Worm (Caenorhabditis elegans) whole organism, late embryonic: ENCODE measurements around the gene R05H5.4.

Source experiments
- C08G9.2 ChIP-seq: sonication (generic microtip); optimal IDR thresholded peaks from 2 replicates; lab custom pipeline; 2016; ENCODE audit warnings: mild to moderate bottlenecking, missing genetic modification characterization, moderate library complexity, missing compliant biosample characterization
- C38D4.7 ChIP-seq: fragments of 200-800 bp; sonication (Bioruptor generic); optimal IDR thresholded peaks from 2 replicates; lab custom pipeline; 2018; ENCODE audit warnings: mild to moderate bottlenecking, missing genetic modification characterization, moderate library complexity, missing compliant biosample characterization
- K02D7.2 ChIP-seq: sonication (generic microtip); optimal IDR thresholded peaks from 2 replicates; lab custom pipeline; 2017; ENCODE audit warnings: mild to moderate bottlenecking, missing genetic modification characterization, missing compliant biosample characterization
- Y22D7AL.16 ChIP-seq: sonication (generic microtip); optimal IDR thresholded peaks from 2 replicates; lab custom pipeline; 2016; ENCODE audit warnings: missing genetic modification characterization, missing compliant biosample characterization
- ceh-14 ChIP-seq: sonication (generic microtip); optimal IDR thresholded peaks from 2 replicates; lab custom pipeline; 2016; ENCODE audit warnings: missing genotype, missing genetic modification characterization, missing compliant biosample characterization
- ceh-18 ChIP-seq: sonication (generic microtip); optimal IDR thresholded peaks from 2 replicates; lab custom pipeline; 2016; ENCODE audit warnings: missing genetic modification characterization, missing compliant biosample characterization
- ceh-19 ChIP-seq: fragments of 200-800 bp; sonication (Bioruptor generic); optimal IDR thresholded peaks from 2 replicates; lab custom pipeline; 2018; ENCODE audit warnings: mild to moderate bottlenecking, missing genetic modification characterization, missing compliant biosample characterization
- ceh-2 ChIP-seq: sonication (generic microtip); optimal IDR thresholded peaks from 2 replicates; lab custom pipeline; 2016; ENCODE audit warnings: missing genotype, missing genetic modification characterization, missing compliant biosample characterization
- ceh-22 ChIP-seq: sonication (generic microtip); optimal IDR thresholded peaks from 2 replicates; lab custom pipeline; 2017; ENCODE audit warnings: missing biosample characterization, missing genetic modification characterization
- ceh-31 ChIP-seq: sonication (generic microtip); optimal IDR thresholded peaks from 2 replicates; lab custom pipeline; 2016; ENCODE audit warnings: missing genetic modification characterization, missing compliant biosample characterization
- ceh-34 ChIP-seq: sonication (generic microtip); optimal IDR thresholded peaks from 2 replicates; lab custom pipeline; 2016; ENCODE audit warnings: mild to moderate bottlenecking, missing genetic modification characterization, missing compliant biosample characterization
- ceh-45 ChIP-seq: fragments of 200-800 bp; sonication (Bioruptor generic); IDR thresholded peaks from 2 replicates; pipeline ENCODE4 v1.3.6; 2022; ENCODE audit warnings: missing genetic modification reagents, missing genetic modification characterization, missing compliant biosample characterization
- ceh-6 ChIP-seq: fragments of 200-800 bp; sonication (Bioruptor generic); optimal IDR thresholded peaks from 2 replicates; lab custom pipeline; 2018; ENCODE audit warnings: mild to moderate bottlenecking, missing genetic modification characterization, missing compliant biosample characterization
- dmd-4 ChIP-seq: sonication (generic microtip); optimal IDR thresholded peaks from 2 replicates; lab custom pipeline; 2016; ENCODE audit warnings: borderline replicate concordance, missing genetic modification characterization, missing compliant biosample characterization
- dve-1 ChIP-seq: sonication (generic microtip); optimal IDR thresholded peaks from 2 replicates; lab custom pipeline; 2017; ENCODE audit warnings: antibody characterized with exemption, mild to moderate bottlenecking, missing genetic modification characterization, missing compliant biosample characterization
- elt-2 ChIP-seq: sonication (generic microtip); optimal IDR thresholded peaks from 2 replicates; lab custom pipeline; 2016; ENCODE audit warnings: missing genetic modification reagents, missing genetic modification characterization, missing compliant biosample characterization
- ets-4 ChIP-seq: sonication (generic microtip); optimal IDR thresholded peaks from 2 replicates; lab custom pipeline; 2016; ENCODE audit warnings: missing genetic modification characterization, missing compliant biosample characterization
- fax-1 ChIP-seq: sonication (generic microtip); optimal IDR thresholded peaks from 2 replicates; lab custom pipeline; 2016; ENCODE audit warnings: missing genotype, missing genetic modification characterization, missing compliant biosample characterization
- fkh-10 ChIP-seq: fragments of 150-350 bp; optimal IDR thresholded peaks from 2 replicates; lab custom pipeline; 2014; ENCODE audit warnings: missing biosample characterization, missing genetic modification reagents, missing genetic modification characterization
- fkh-6 ChIP-seq: sonication (generic microtip); optimal IDR thresholded peaks from 2 replicates; lab custom pipeline; 2016; ENCODE audit warnings: missing genetic modification characterization, missing compliant biosample characterization
- gmeb-2 ChIP-seq: sonication (generic microtip); optimal IDR thresholded peaks from 2 replicates; lab custom pipeline; 2016; ENCODE audit warnings: missing genetic modification characterization, inconsistent platforms, missing compliant biosample characterization
- hlh-13 ChIP-seq: fragments of 200-800 bp; sonication (Bioruptor generic); optimal IDR thresholded peaks from 2 replicates; lab custom pipeline; 2018; ENCODE audit warnings: mild to moderate bottlenecking, missing genetic modification characterization, missing compliant biosample characterization
- hlh-15 ChIP-seq: sonication (generic microtip); optimal IDR thresholded peaks from 2 replicates; lab custom pipeline; 2016; ENCODE audit warnings: missing genetic modification characterization, missing compliant biosample characterization
- hlh-30 ChIP-seq: sonication (generic microtip); optimal IDR thresholded peaks from 2 replicates; lab custom pipeline; 2017; ENCODE audit warnings: antibody characterized with exemption, missing genetic modification characterization, missing compliant biosample characterization; ENCODE audit not compliant: insufficient read depth
- hlh-6 ChIP-seq: sonication (generic microtip); optimal IDR thresholded peaks from 2 replicates; lab custom pipeline; 2016; ENCODE audit warnings: missing genotype, missing genetic modification characterization, missing compliant biosample characterization
- hlh-8 ChIP-seq: sonication (generic microtip); optimal IDR thresholded peaks from 2 replicates; lab custom pipeline; 2016; ENCODE audit warnings: missing genotype, missing genetic modification characterization, missing compliant biosample characterization
- lim-6 ChIP-seq: sonication (generic microtip); optimal IDR thresholded peaks from 2 replicates; lab custom pipeline; 2016; ENCODE audit warnings: missing genetic modification characterization, missing compliant biosample characterization
- lin-11 ChIP-seq: fragments of 200-800 bp; sonication (Bioruptor generic); optimal IDR thresholded peaks from 2 replicates; lab custom pipeline; 2018; ENCODE audit warnings: mild to moderate bottlenecking, missing genetic modification characterization, missing compliant biosample characterization
- madf-2 ChIP-seq: sonication (generic microtip); optimal IDR thresholded peaks from 2 replicates; lab custom pipeline; 2017; ENCODE audit warnings: missing genetic modification characterization, missing compliant biosample characterization
- nfya-1 ChIP-seq: sonication (generic microtip); optimal IDR thresholded peaks from 2 replicates; lab custom pipeline; 2017; ENCODE audit warnings: missing genetic modification characterization, mild to moderate bottlenecking, missing compliant biosample characterization, antibody characterized with exemption, moderate library complexity
- nhr-232 ChIP-seq: sonication (generic microtip); optimal IDR thresholded peaks from 2 replicates; lab custom pipeline; 2016; ENCODE audit warnings: missing genetic modification characterization, missing compliant biosample characterization
- pag-3 ChIP-seq: sonication (generic microtip); optimal IDR thresholded peaks from 2 replicates; lab custom pipeline; 2016; ENCODE audit warnings: missing compliant biosample characterization, missing genetic modification characterization, borderline replicate concordance
- pat-9 ChIP-seq: fragments of 200-800 bp; sonication (Bioruptor generic); optimal IDR thresholded peaks from 2 replicates; lab custom pipeline; 2018; ENCODE audit warnings: mild to moderate bottlenecking, missing genetic modification characterization, moderate library complexity, missing compliant biosample characterization
- pax-1 ChIP-seq: fragments of 150-350 bp; optimal IDR thresholded peaks from 2 replicates; lab custom pipeline; 2014; ENCODE audit warnings: missing biosample characterization, missing genetic modification characterization
- pha-2 ChIP-seq: sonication (generic microtip); optimal IDR thresholded peaks from 2 replicates; lab custom pipeline; 2017; ENCODE audit warnings: mild to moderate bottlenecking, missing genetic modification characterization, missing compliant biosample characterization
- pha-4 ChIP-seq: fragments of 150-350 bp; optimal IDR thresholded peaks from 2 replicates; lab custom pipeline; 2018; ENCODE audit warnings: missing biosample characterization, missing genetic modification reagents, missing genetic modification characterization
- pros-1 ChIP-seq: fragments of 150-350 bp; optimal IDR thresholded peaks from 2 replicates; lab custom pipeline; 2014; ENCODE audit warnings: missing biosample characterization, missing genetic modification reagents, missing genetic modification characterization
- ref-2 ChIP-seq: sonication (generic microtip); optimal IDR thresholded peaks from 2 replicates; lab custom pipeline; 2016; ENCODE audit warnings: missing genetic modification characterization, missing compliant biosample characterization
- rnt-1 ChIP-seq: sonication (generic microtip); optimal IDR thresholded peaks from 2 replicates; lab custom pipeline; 2016; ENCODE audit warnings: missing genetic modification characterization, missing compliant biosample characterization
- sox-2 ChIP-seq: fragments of 200-800 bp; sonication (Bioruptor generic); IDR thresholded peaks from 2 replicates; pipeline ENCODE4 v1.3.6; 2022; ENCODE audit warnings: missing genetic modification reagents, missing genetic modification characterization, missing compliant biosample characterization
- syd-9 ChIP-seq: sonication (generic microtip); optimal IDR thresholded peaks from 2 replicates; lab custom pipeline; 2016; ENCODE audit warnings: mild to moderate bottlenecking, missing genetic modification characterization, moderate library complexity, missing compliant biosample characterization
- tbx-2 ChIP-seq: sonication (generic microtip); optimal IDR thresholded peaks from 2 replicates; lab custom pipeline; 2016; ENCODE audit warnings: missing genetic modification characterization, missing compliant biosample characterization
- tbx-7 ChIP-seq: sonication (generic microtip); optimal IDR thresholded peaks from 2 replicates; lab custom pipeline; 2016; ENCODE audit warnings: missing genotype, missing genetic modification characterization, missing compliant biosample characterization
- unc-42 ChIP-seq: sonication (generic microtip); optimal IDR thresholded peaks from 2 replicates; lab custom pipeline; 2016; ENCODE audit warnings: missing genotype, missing genetic modification characterization, missing compliant biosample characterization
- unc-55 ChIP-seq: sonication (generic microtip); optimal IDR thresholded peaks from 2 replicates; lab custom pipeline; 2017; ENCODE audit warnings: missing biosample characterization, missing genetic modification reagents, missing genetic modification characterization
- unc-86 ChIP-seq: sonication (generic microtip); optimal IDR thresholded peaks from 2 replicates; lab custom pipeline; 2016; ENCODE audit warnings: missing genetic modification characterization, missing compliant biosample characterization
- zip-5 ChIP-seq: sonication (generic microtip); optimal IDR thresholded peaks from 2 replicates; lab custom pipeline; 2016; ENCODE audit warnings: missing genetic modification characterization, missing compliant biosample characterization
- ztf-16 ChIP-seq: sonication (generic microtip); optimal IDR thresholded peaks from 2 replicates; lab custom pipeline; 2017; ENCODE audit warnings: missing genetic modification characterization, missing compliant biosample characterization

The R05H5.4 gene

ce11 chrII:10203765-10204164 is 4.0 kb upstream of the R05H5.4 start:
- peak; percentile 12 for TF ChIP-seq dve-1
- TF ChIP-seq hlh-15 (tag; lab: Kevin White, UChicago) = no peak
- TF ChIP-seq, all 69 proteins: peak for 1

- TF ChIP-seq K02D7.2 (tag; lab: Kevin White, UChicago) = no peak
- no peak for TF ChIP-seq hlh-6 (tag; lab: Kevin White, UChicago)
- TF ChIP-seq unc-55 (GFP tag; lab: Kevin White, UChicago) = peak; percentile 11
Observed at ce11 chrII:10203067-10203466, 3.3 kb upstream of the R05H5.4 start.

DNA sequence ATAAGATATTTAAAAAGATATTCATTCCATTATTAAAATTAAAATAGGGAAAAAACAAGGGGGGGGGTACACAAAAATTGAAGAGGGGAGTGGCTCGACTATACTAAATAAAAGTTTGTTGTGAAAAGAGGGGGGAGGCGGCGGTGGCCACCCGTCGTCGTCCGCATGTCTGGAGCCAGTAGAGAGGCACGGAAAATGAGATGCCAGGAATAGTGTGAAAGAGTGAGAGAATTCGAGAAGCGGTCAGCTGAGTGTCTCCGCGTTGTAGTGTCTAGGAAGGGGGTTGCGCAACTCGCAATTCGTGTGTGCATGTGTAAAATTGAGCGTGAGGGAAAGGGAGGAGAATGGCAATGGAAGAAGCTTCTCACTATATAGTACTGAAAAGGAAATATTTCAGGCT is 2.5 kb upstream of the R05H5.4 start:
- TF ChIP-seq hlh-6 (tag; lab: Kevin White, UChicago) (no peak), Y22D7AL.16 (no peak), ceh-18 (tag; lab: Kevin White, UChicago) (peak; percentile 31), hlh-13 (GFP tag; lab: Kevin White, UChicago) (peak; percentile 4), hlh-30 (tag; lab: Kevin White, UChicago) (peak; percentile 81), ceh-6 (GFP tag; lab: Kevin White, UChicago) (no peak), elt-2 (peak; percentile 10), pha-4 (tag; lab: Kevin White, UChicago) (no peak), lim-6 (no peak), madf-2 (peak; percentile 37), rnt-1 (tag; lab: Kevin White, UChicago) (peak; percentile 14), ceh-45 (GFP tag; lab: Robert Waterston, UW) (no peak), dmd-4 (tag; lab: Kevin White, UChicago) (no peak), hlh-8 (tag; lab: Kevin White, UChicago) (peak; percentile 51), ref-2 (tag; lab: Kevin White, UChicago) (peak; percentile 64), ceh-2 (tag; lab: Kevin White, UChicago) (peak; percentile 9), unc-42 (tag; lab: Kevin White, UChicago) (peak; percentile 59), syd-9 (peak; percentile 23), ceh-19 (peak; percentile 70), hlh-15 (tag; lab: Kevin White, UChicago) (no peak), ceh-34 (tag; lab: Kevin White, UChicago) (peak; percentile 61), pros-1 (no peak), pat-9 (tag; lab: Kevin White, UChicago) (no peak), K02D7.2 (tag; lab: Kevin White, UChicago) (no peak), unc-86 (tag; lab: Kevin White, UChicago) (no peak), fkh-6 (peak; percentile 47), pag-3 (no peak), fkh-10 (GFP tag; lab: Kevin White, UChicago) (no peak), ceh-14 (tag; lab: Kevin White, UChicago) (peak; percentile 49), unc-55 (GFP tag; lab: Kevin White, UChicago) (peak; percentile 52), ets-4 (tag; lab: Kevin White, UChicago) (peak; percentile 31), pax-1 (tag; lab: Kevin White, UChicago) (no peak), ztf-16 (tag; lab: Kevin White, UChicago) (no peak), tbx-2 (tag; lab: Kevin White, UChicago) (peak; percentile 69), ceh-31 (tag; lab: Kevin White, UChicago) (peak; percentile 80), nfya-1 (peak; percentile 79)

DNA sequence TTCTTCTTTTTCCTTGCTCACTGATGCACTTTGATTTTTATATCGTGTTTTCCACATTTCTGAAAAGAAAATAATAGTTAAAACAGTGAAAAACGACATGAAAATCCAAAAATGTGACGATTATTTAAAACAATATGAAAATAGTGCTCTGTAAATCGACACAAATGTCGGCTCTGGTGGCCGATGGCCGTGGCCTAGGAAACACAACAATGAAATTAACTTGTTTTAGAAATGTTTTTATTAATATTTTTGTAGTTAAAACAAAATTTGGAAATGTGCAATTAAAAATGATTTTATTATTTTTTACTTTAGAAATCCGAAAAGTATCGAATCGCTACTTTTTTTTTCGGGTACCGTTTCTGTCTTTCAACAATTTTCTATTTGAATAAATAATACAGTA is 953 bp upstream of the R05H5.4 start, which contains the start of gene arv-1:
arv-1 (minus strand) TSS at position 65 of the 400 bp plus-strand sequence.
- TF ChIP-seq nhr-232 (no peak), ceh-31 (tag; lab: Kevin White, UChicago) (peak; percentile 79), C08G9.2 (tag; lab: Kevin White, UChicago) (peak; percentile 52), sox-2 (0 out of 2 replicates have a peak, but pooled peaks have one; percentile 22), unc-42 (tag; lab: Kevin White, UChicago) (peak; percentile 42), zip-5 (tag; lab: Kevin White, UChicago) (peak; percentile 54), Y22D7AL.16 (no peak), ceh-22 (tag; lab: Kevin White, UChicago) (no peak), C38D4.7 (GFP tag; lab: Kevin White, UChicago) (peak; percentile 26), tbx-7 (tag; lab: Kevin White, UChicago) (peak; percentile 74), elt-2 (peak; percentile 19), pha-2 (tag; lab: Kevin White, UChicago) (peak; percentile 14), gmeb-2 (no peak), ceh-34 (tag; lab: Kevin White, UChicago) (peak; percentile 4), pax-1 (tag; lab: Kevin White, UChicago) (no peak), ref-2 (tag; lab: Kevin White, UChicago) (peak; percentile 24), fax-1 (tag; lab: Kevin White, UChicago) (peak; percentile 36), hlh-8 (tag; lab: Kevin White, UChicago) (peak; percentile 65), lin-11 (no peak)
